Worm (Caenorhabditis elegans) whole organism, mixed stage, embryonic: Measurements from ENCODE around the gene ugt-4.

ENCODE experiments used
- M03D4.4 ChIP-seq: sonication (generic microtip); optimal IDR thresholded peaks from 2 replicates; lab custom pipeline; 2017; ENCODE audit warnings: mild to moderate bottlenecking, missing genetic modification characterization, missing compliant biosample characterization
- bed-3 ChIP-seq: fragments of 200-800 bp; sonication (Bioruptor generic); optimal IDR thresholded peaks from 3 replicates; lab custom pipeline; 2018; ENCODE audit warnings: mild to moderate bottlenecking, missing genetic modification characterization, moderate library complexity, missing compliant biosample characterization
- blmp-1 ChIP-seq: fragments of 150-350 bp; optimal IDR thresholded peaks from 2 replicates; lab custom pipeline; 2014; ENCODE audit warnings: missing biosample characterization, missing genetic modification characterization
- ceh-39 ChIP-seq: fragments of 150-350 bp; optimal IDR thresholded peaks from 2 replicates; lab custom pipeline; 2014; ENCODE audit warnings: missing biosample characterization, missing genetic modification characterization
- ceh-43 ChIP-seq: fragments of 200-800 bp; sonication (Bioruptor generic); optimal IDR thresholded peaks from 2 replicates; lab custom pipeline; 2018; ENCODE audit warnings: mild to moderate bottlenecking, missing genetic modification characterization, moderate library complexity, missing compliant biosample characterization
- ceh-83 ChIP-seq: fragments of 200-800 bp; sonication (Bioruptor generic); optimal IDR thresholded peaks from 2 replicates; lab custom pipeline; 2018; ENCODE audit warnings: mild to moderate bottlenecking, missing genetic modification characterization, missing compliant biosample characterization
- ces-1 ChIP-seq: fragments of 150-350 bp; optimal IDR thresholded peaks from 2 replicates; lab custom pipeline; 2014; ENCODE audit warnings: missing biosample characterization, missing genetic modification reagents, missing genetic modification characterization
- cnd-1 ChIP-seq: fragments of 200-800 bp; sonication (Bioruptor generic); optimal IDR thresholded peaks from 2 replicates; lab custom pipeline; 2018; ENCODE audit warnings: mild to moderate bottlenecking, missing genetic modification characterization, missing compliant biosample characterization
- drap-1 ChIP-seq: fragments of 200-800 bp; sonication (Bioruptor generic); optimal IDR thresholded peaks from 3 replicates; lab custom pipeline; 2018; ENCODE audit warnings: mild to moderate bottlenecking, missing genetic modification characterization, missing compliant biosample characterization
- elt-1 ChIP-seq: sonication (generic microtip); optimal IDR thresholded peaks from 2 replicates; lab custom pipeline; 2017; ENCODE audit warnings: missing genetic modification characterization, mild to moderate bottlenecking, missing compliant biosample characterization, antibody characterized with exemption, moderate library complexity, borderline replicate concordance; ENCODE audit not compliant: insufficient read depth
- elt-3 ChIP-seq: fragments of 150-350 bp; optimal IDR thresholded peaks from 2 replicates; lab custom pipeline; 2014; ENCODE audit warnings: missing biosample characterization, missing genetic modification characterization
- ham-2 ChIP-seq: fragments of 200-800 bp; sonication (Bioruptor generic); optimal IDR thresholded peaks from 2 replicates; lab custom pipeline; 2018; ENCODE audit warnings: mild to moderate bottlenecking, missing genetic modification characterization, missing compliant biosample characterization
- lin-13 ChIP-seq: fragments of 150-350 bp; optimal IDR thresholded peaks from 2 replicates; lab custom pipeline; 2014; ENCODE audit warnings: missing biosample characterization, missing genetic modification characterization
- lin-32 ChIP-seq: fragments of 200-800 bp; sonication (Bioruptor generic); optimal IDR thresholded peaks from 2 replicates; lab custom pipeline; 2018; ENCODE audit warnings: mild to moderate bottlenecking, missing genetic modification characterization, missing compliant biosample characterization
- lsy-2 ChIP-seq: fragments of 150-350 bp; optimal IDR thresholded peaks from 2 replicates; lab custom pipeline; 2014; ENCODE audit warnings: missing biosample characterization, missing genetic modification characterization
- mep-1 ChIP-seq: fragments of 150-350 bp; optimal IDR thresholded peaks from 2 replicates; lab custom pipeline; 2017; ENCODE audit warnings: missing biosample characterization, missing genetic modification reagents, missing genetic modification characterization, inconsistent platforms
- nhr-12 ChIP-seq: fragments of 150-350 bp; optimal IDR thresholded peaks from 2 replicates; lab custom pipeline; 2014; ENCODE audit warnings: missing biosample characterization, missing genetic modification characterization
- nhr-2 ChIP-seq: fragments of 150-350 bp; optimal IDR thresholded peaks from 2 replicates; lab custom pipeline; 2014; ENCODE audit warnings: missing biosample characterization, missing genetic modification characterization
- nhr-28 ChIP-seq: fragments of 150-350 bp; optimal IDR thresholded peaks from 2 replicates; lab custom pipeline; 2014; ENCODE audit warnings: missing biosample characterization, missing genetic modification characterization
- nhr-76 ChIP-seq: sonication (generic microtip); optimal IDR thresholded peaks from 2 replicates; lab custom pipeline; 2017; ENCODE audit warnings: missing biosample characterization, missing genetic modification characterization
- sem-2 ChIP-seq: fragments of 200-800 bp; sonication (Bioruptor generic); optimal IDR thresholded peaks from 2 replicates; lab custom pipeline; 2018; ENCODE audit warnings: mild to moderate bottlenecking, missing genetic modification characterization, missing compliant biosample characterization
- sptf-1 ChIP-seq: sonication (generic microtip); optimal IDR thresholded peaks from 2 replicates; lab custom pipeline; 2017; ENCODE audit warnings: mild to moderate bottlenecking, missing genetic modification characterization, moderate library complexity, missing compliant biosample characterization
- tbx-8 ChIP-seq: fragments of 200-800 bp; sonication (Bioruptor generic); optimal IDR thresholded peaks from 2 replicates; lab custom pipeline; 2018; ENCODE audit warnings: mild to moderate bottlenecking, missing genetic modification characterization, moderate library complexity, missing compliant biosample characterization
- unc-120 ChIP-seq: sonication (generic microtip); optimal IDR thresholded peaks from 2 replicates; lab custom pipeline; 2017; ENCODE audit warnings: missing genetic modification characterization, missing compliant biosample characterization; ENCODE audit not compliant: poor library complexity, severe bottlenecking
- unc-39 ChIP-seq: fragments of 150-350 bp; optimal IDR thresholded peaks from 2 replicates; lab custom pipeline; 2014; ENCODE audit warnings: missing biosample characterization, missing genetic modification characterization
- unc-62 ChIP-seq: fragments of 150-350 bp; optimal IDR thresholded peaks from 2 replicates; lab custom pipeline; 2014; ENCODE audit warnings: missing biosample characterization, missing genetic modification reagents, missing genetic modification characterization
- zip-8 ChIP-seq: fragments of 150-350 bp; optimal IDR thresholded peaks from 2 replicates; lab custom pipeline; 2014; ENCODE audit warnings: missing biosample characterization, missing genetic modification characterization
- ztf-11 ChIP-seq: fragments of 150-350 bp; optimal IDR thresholded peaks from 2 replicates; lab custom pipeline; 2014; ENCODE audit warnings: missing biosample characterization, missing genetic modification characterization

The ugt-4 gene

ce11 chrV:12795196-12795595 is at the start of gene ugt-4:
Gene ugt-4 (minus strand): TSS chrV:12795336.
- TF ChIP-seq nhr-12 (tag; lab: Kevin White, UChicago), result no peak
- no peak for TF ChIP-seq M03D4.4
- TF ChIP-seq ztf-11 (tag; lab: Kevin White, UChicago), result no peak
- no peak for TF ChIP-seq blmp-1 (tag; lab: Kevin White, UChicago)
- TF ChIP-seq mep-1, result no peak
- TF ChIP-seq, all 35 proteins: peak for 0

ce11 chrV:12844748-12845147 is 49.6 kb upstream of the ugt-4 start:
- TF ChIP-seq nhr-12 (tag; lab: Kevin White, UChicago) (no peak), unc-39 (tag; lab: Kevin White, UChicago) (no peak), sem-2 (GFP tag; lab: Kevin White, UChicago) (no peak)

ce11 chrV:12835388-12835787 is 40.3 kb upstream of the ugt-4 start, which contains the start of gene C44H9.4:
Gene C44H9.4 (plus strand): TSS chrV:12835688.
- TF ChIP-seq elt-3 (tag; lab: Kevin White, UChicago) (no peak), elt-1 (no peak), drap-1 (GFP tag; lab: Kevin White, UChicago) (no peak), ceh-43 (GFP tag; lab: Kevin White, UChicago) (no peak), mep-1 (no peak), ceh-39 (tag; lab: Kevin White, UChicago) (no peak), nhr-28 (no peak), ceh-83 (GFP tag; lab: Kevin White, UChicago) (no peak), unc-62 (GFP tag; lab: Kevin White, UChicago) (no peak), ham-2 (GFP tag; lab: Kevin White, UChicago) (no peak), lsy-2 (tag; lab: Kevin White, UChicago) (no peak), bed-3 (GFP tag; lab: Kevin White, UChicago) (no peak)

- TF ChIP-seq nhr-76 (no peak), unc-62 (GFP tag; lab: Kevin White, UChicago) (no peak), lin-13 (tag; lab: Kevin White, UChicago) (no peak), mep-1 (no peak), ceh-43 (GFP tag; lab: Kevin White, UChicago) (no peak), ztf-11 (tag; lab: Kevin White, UChicago) (no peak), ceh-83 (GFP tag; lab: Kevin White, UChicago) (no peak)
These were observed 32.1 kb upstream of the ugt-4 start, which contains the start of gene ugt-15 for ce11 chrV:12827219-12827618. Gene ugt-15 (plus strand): TSS chrV:12827519.

- no peak for TF ChIP-seq unc-39 (tag; lab: Kevin White, UChicago)
These were observed 29.6 kb upstream of the ugt-4 start, which contains the start of gene ugt-16 for ce11 chrV:12824777-12825176. Gene ugt-16 (plus strand): TSS chrV:12825024.

ce11 chrV:12822065-12822464 is 26.9 kb upstream of the ugt-4 start:
- TF ChIP-seq unc-120 (tag; lab: Kevin White, UChicago), result no peak
- TF ChIP-seq ham-2 (GFP tag; lab: Kevin White, UChicago), result no peak
- no peak for TF ChIP-seq tbx-8 (GFP tag; lab: Kevin White, UChicago)
- no peak for TF ChIP-seq M03D4.4
- TF ChIP-seq nhr-2 (tag; lab: Kevin White, UChicago), result no peak
- no peak for TF ChIP-seq lin-32 (GFP tag; lab: Kevin White, UChicago)
- no peak for TF ChIP-seq bed-3 (GFP tag; lab: Kevin White, UChicago)
- TF ChIP-seq elt-1, result no peak
- TF ChIP-seq lin-13 (tag; lab: Kevin White, UChicago), result no peak
- no peak for TF ChIP-seq ztf-11 (tag; lab: Kevin White, UChicago)
- TF ChIP-seq sptf-1 (tag; lab: Kevin White, UChicago), result no peak
- no peak for TF ChIP-seq ceh-83 (GFP tag; lab: Kevin White, UChicago)
- no peak for TF ChIP-seq drap-1 (GFP tag; lab: Kevin White, UChicago)
- TF ChIP-seq cnd-1 (tag; lab: Kevin White, UChicago), result no peak
- TF ChIP-seq zip-8 (tag; lab: Kevin White, UChicago), result no peak
- TF ChIP-seq lsy-2 (tag; lab: Kevin White, UChicago), result no peak
- TF ChIP-seq ces-1 (GFP tag; lab: Kevin White, UChicago), result no peak
- no peak for TF ChIP-seq nhr-12 (tag; lab: Kevin White, UChicago)
